Fruit fly (Drosophila melanogaster) whole organism, embryonic: ENCODE measurements around the gene cu.

Experiments used
- Adf1 ChIP-seq: fragments of 200-800 bp; sonication (Bioruptor generic); IDR thresholded peaks from 2 replicates; pipeline ENCODE4 v1.3.6; 2022; ENCODE audit warnings: missing biosample characterization, missing genetic modification characterization
- Bteb2 ChIP-seq: fragments of 200-800 bp; sonication (Bioruptor generic); optimal IDR thresholded peaks from 2 replicates; lab custom pipeline; 2016; ENCODE audit warnings: missing biosample characterization, missing genetic modification characterization
- CG11093 ChIP-seq: fragments of 200-800 bp; sonication (Bioruptor generic); IDR thresholded peaks from 3 replicates; pipeline ENCODE4 v1.3.6; 2022; ENCODE audit warnings: missing biosample characterization, missing genetic modification characterization
- CG12299 ChIP-seq: fragments of 200-800 bp; sonication (Bioruptor generic); optimal IDR thresholded peaks from 2 replicates; lab custom pipeline; 2018; ENCODE audit warnings: missing biosample characterization, mild to moderate bottlenecking, missing genetic modification characterization
- CG12391 ChIP-seq: fragments of 200-800 bp; sonication (Bioruptor generic); optimal IDR thresholded peaks from 3 replicates; lab custom pipeline; 2018; ENCODE audit warnings: missing biosample characterization, mild to moderate bottlenecking, missing genetic modification characterization, moderate library complexity
- CG13424 ChIP-seq: fragments of 200-800 bp; sonication (Bioruptor generic); optimal IDR thresholded peaks from 2 replicates; lab custom pipeline; 2019; ENCODE audit warnings: missing biosample characterization, mild to moderate bottlenecking, missing genetic modification characterization, moderate library complexity
- CG14441 ChIP-seq: fragments of 200-800 bp; sonication (Bioruptor generic); IDR thresholded peaks from 2 replicates; pipeline ENCODE4 v1.3.6; 2022; ENCODE audit warnings: missing biosample characterization, missing genetic modification characterization
- CG16813 ChIP-seq: fragments of 200-800 bp; sonication (Bioruptor generic); IDR thresholded peaks from 3 replicates; pipeline ENCODE4 v1.3.6; 2022; ENCODE audit warnings: missing biosample characterization, missing genetic modification characterization; ENCODE audit not compliant: partially characterized antibody
- CG17186 ChIP-seq: fragments of 200-800 bp; sonication (Bioruptor generic); optimal IDR thresholded peaks from 3 replicates; lab custom pipeline; 2017; ENCODE audit warnings: missing biosample characterization, missing genetic modification reagents, missing genetic modification characterization
- CG17802 ChIP-seq: fragments of 200-800 bp; sonication (Bioruptor generic); optimal IDR thresholded peaks from 2 replicates; lab custom pipeline; 2018; ENCODE audit warnings: missing biosample characterization, mild to moderate bottlenecking, missing genetic modification characterization, moderate library complexity
- CG17912 ChIP-seq: fragments of 200-800 bp; sonication (Bioruptor generic); optimal IDR thresholded peaks from 2 replicates; lab custom pipeline; 2018; ENCODE audit warnings: missing biosample characterization, mild to moderate bottlenecking, missing genetic modification characterization
- CG18476 ChIP-seq: fragments of 200-800 bp; sonication (Bioruptor generic); optimal IDR thresholded peaks from 2 replicates; lab custom pipeline; 2016; ENCODE audit warnings: missing biosample characterization, mild to moderate bottlenecking, missing genetic modification characterization
- CG2116 ChIP-seq: fragments of 200-800 bp; sonication (Bioruptor generic); optimal IDR thresholded peaks from 3 replicates; lab custom pipeline; 2018; ENCODE audit warnings: missing biosample characterization, mild to moderate bottlenecking, missing genetic modification characterization
- CG2202 ChIP-seq: fragments of 200-800 bp; sonication (Bioruptor generic); optimal IDR thresholded peaks from 2 replicates; lab custom pipeline; 2018; ENCODE audit warnings: missing biosample characterization, mild to moderate bottlenecking, missing genetic modification characterization
- CG31441 ChIP-seq: fragments of 200-800 bp; sonication (Bioruptor generic); IDR thresholded peaks from 2 replicates; pipeline ENCODE4 v1.3.6; 2022; ENCODE audit warnings: missing biosample characterization, missing genetic modification characterization
- CG34224 ChIP-seq: fragments of 200-800 bp; sonication (Bioruptor generic); IDR thresholded peaks from 3 replicates; pipeline ENCODE4 v1.3.6; 2022; ENCODE audit warnings: missing biosample characterization, missing genetic modification characterization; ENCODE audit not compliant: partially characterized antibody
- CG4424 ChIP-seq: fragments of 200-800 bp; sonication (Bioruptor generic); optimal IDR thresholded peaks from 3 replicates; lab custom pipeline; 2016; ENCODE audit warnings: missing biosample characterization, missing genetic modification characterization
- CG4707 ChIP-seq: fragments of 200-800 bp; sonication (Bioruptor generic); optimal IDR thresholded peaks from 2 replicates; lab custom pipeline; 2018; ENCODE audit warnings: missing biosample characterization, mild to moderate bottlenecking, missing genetic modification characterization, moderate library complexity
- CG4820 ChIP-seq: fragments of 200-800 bp; sonication (Bioruptor generic); optimal IDR thresholded peaks from 3 replicates; lab custom pipeline; 2016; ENCODE audit warnings: missing biosample characterization, missing genetic modification characterization
- CG4854 ChIP-seq: fragments of 200-800 bp; sonication (Bioruptor generic); optimal IDR thresholded peaks from 2 replicates; lab custom pipeline; 2016; ENCODE audit warnings: missing biosample characterization, missing genetic modification characterization, inconsistent platforms
- CG5245 ChIP-seq: fragments of 200-800 bp; sonication (Bioruptor generic); optimal IDR thresholded peaks from 3 replicates; lab custom pipeline; 2016; ENCODE audit warnings: missing biosample characterization, missing genetic modification characterization
- CG6254 ChIP-seq: fragments of 200-800 bp; sonication (Bioruptor generic); optimal IDR thresholded peaks from 3 replicates; lab custom pipeline; 2017; ENCODE audit warnings: mild to moderate bottlenecking, missing biosample characterization, missing genetic modification reagents, missing genetic modification characterization
- CG8765 ChIP-seq: fragments of 200-800 bp; sonication (Bioruptor generic); IDR thresholded peaks from 2 replicates; pipeline ENCODE4 v1.3.6; 2022; ENCODE audit warnings: missing biosample characterization, missing genetic modification characterization
- CG8924 ChIP-seq: fragments of 200-800 bp; optimal IDR thresholded peaks from 3 replicates; lab custom pipeline; 2019; ENCODE audit warnings: missing biosample characterization, mild to moderate bottlenecking, missing genetic modification characterization, moderate library complexity
- CG9609 ChIP-seq: fragments of 200-800 bp; sonication (Bioruptor generic); optimal IDR thresholded peaks from 3 replicates; lab custom pipeline; 2016; ENCODE audit warnings: missing biosample characterization, missing genetic modification characterization
- CTCF ChIP-seq: fragments of 200-800 bp; sonication (Bioruptor generic); optimal IDR thresholded peaks from 2 replicates; lab custom pipeline; 2017; ENCODE audit warnings: missing biosample characterization, mild to moderate bottlenecking, missing genetic modification characterization, moderate library complexity
- Camta ChIP-seq: fragments of 200-800 bp; sonication (Bioruptor generic); optimal IDR thresholded peaks from 2 replicates; lab custom pipeline; 2016; ENCODE audit warnings: missing biosample characterization, missing genetic modification characterization
- CkIIα-i1 ChIP-seq: fragments of 200-800 bp; sonication (Bioruptor generic); IDR thresholded peaks from 2 replicates; pipeline ENCODE4 v1.3.6; 2022; ENCODE audit warnings: missing biosample characterization, missing genetic modification characterization
- Deaf1 ChIP-seq: fragments of 200-800 bp; optimal IDR thresholded peaks from 3 replicates; lab custom pipeline; 2019; ENCODE audit warnings: missing biosample characterization, mild to moderate bottlenecking, missing genetic modification characterization, moderate library complexity
- Dfd ChIP-seq, 2 experiments: fragments of >200 bp; optimal IDR thresholded peaks; 2 replicates each; lab custom pipeline; 2017; ENCODE audit warnings: missing biosample characterization in 2 of 2, missing genetic modification characterization in 2 of 2
- Doc3 ChIP-seq: fragments of 200-800 bp; sonication (Bioruptor generic); IDR thresholded peaks from 3 replicates; pipeline ENCODE4 v1.3.6; 2022; ENCODE audit warnings: missing biosample characterization, missing genetic modification characterization; ENCODE audit not compliant: partially characterized antibody
- Fer1 ChIP-seq: fragments of 200-800 bp; sonication (Bioruptor generic); optimal IDR thresholded peaks from 2 replicates; lab custom pipeline; 2017; ENCODE audit warnings: missing biosample characterization, mild to moderate bottlenecking, missing genetic modification characterization
- H2.0 ChIP-seq: fragments of 200-800 bp; sonication (Bioruptor generic); IDR thresholded peaks from 2 replicates; pipeline ENCODE4 v1.3.6; 2022; ENCODE audit warnings: missing biosample characterization, missing genetic modification characterization
- Hr51 ChIP-seq, 2 experiments: fragments of 200-800 bp; sonication (Bioruptor generic); optimal IDR thresholded peaks; 2 replicates in 1 of 2; 3 replicates in 1 of 2; lab custom pipeline; 2016 to 2018; ENCODE audit warnings: missing biosample characterization in 2 of 2, missing genetic modification characterization in 2 of 2, mild to moderate bottlenecking in 1 of 2, moderate library complexity in 1 of 2
- MBD-R2 ChIP-seq: fragments of 200-800 bp; sonication (Bioruptor generic); IDR thresholded peaks from 2 replicates; pipeline ENCODE4 v1.3.6; 2022; ENCODE audit warnings: missing biosample characterization, missing genetic modification characterization
- Mes4 ChIP-seq: fragments of 200-800 bp; sonication (Bioruptor generic); optimal IDR thresholded peaks from 2 replicates; lab custom pipeline; 2016; ENCODE audit warnings: missing biosample characterization, missing genetic modification characterization
- Opbp ChIP-seq: fragments of 200-800 bp; sonication (Bioruptor generic); IDR thresholded peaks from 3 replicates; pipeline ENCODE4 v1.3.6; 2022; ENCODE audit warnings: missing biosample characterization, missing genetic modification characterization; ENCODE audit not compliant: partially characterized antibody
- Side ChIP-seq: fragments of 200-800 bp; sonication (Bioruptor generic); optimal IDR thresholded peaks from 2 replicates; lab custom pipeline; 2016; ENCODE audit warnings: missing biosample characterization, missing genetic modification characterization
- al ChIP-seq: fragments of 200-800 bp; sonication (Bioruptor generic); IDR thresholded peaks from 2 replicates; pipeline ENCODE4 v1.3.6; 2022; ENCODE audit warnings: missing biosample characterization, missing genetic modification characterization
- cato ChIP-seq: fragments of 200-800 bp; sonication (Bioruptor generic); optimal IDR thresholded peaks from 2 replicates; lab custom pipeline; 2016; ENCODE audit warnings: missing biosample characterization, missing genetic modification characterization, borderline replicate concordance
- danr ChIP-seq: fragments of 200-800 bp; sonication (Bioruptor generic); IDR thresholded peaks from 2 replicates; pipeline ENCODE4 v1.3.6; 2022; ENCODE audit warnings: missing biosample characterization, missing genetic modification characterization
- dpn ChIP-seq, 2 experiments: fragments of 200-800 bp; sonication (Bioruptor generic); optimal IDR thresholded peaks; 3 replicates each; lab custom pipeline; 2016; ENCODE audit warnings: missing biosample characterization in 2 of 2, missing genetic modification characterization in 2 of 2
- ewg ChIP-seq: fragments of 200-800 bp; sonication (Bioruptor generic); optimal IDR thresholded peaks from 3 replicates; lab custom pipeline; 2017; ENCODE audit warnings: mild to moderate bottlenecking, missing biosample characterization, missing genetic modification reagents, missing genetic modification characterization
- gsb ChIP-seq: fragments of 200-800 bp; sonication (Bioruptor generic); IDR thresholded peaks from 2 replicates; pipeline ENCODE4 v1.3.6; 2022; ENCODE audit warnings: missing biosample characterization, missing genetic modification characterization
- hb ChIP-seq: fragments of 200-800 bp; sonication (Bioruptor generic); IDR thresholded peaks from 3 replicates; pipeline ENCODE4 v1.3.6; 2022; ENCODE audit warnings: missing biosample characterization, missing genetic modification characterization; ENCODE audit not compliant: partially characterized antibody
- ro ChIP-seq: fragments of 200-800 bp; sonication (Bioruptor generic); IDR thresholded peaks from 2 replicates; pipeline ENCODE4 v1.3.6; 2022; ENCODE audit warnings: missing biosample characterization, missing genetic modification characterization
- salm ChIP-seq: fragments of 200-800 bp; sonication (Bioruptor generic); optimal IDR thresholded peaks from 2 replicates; lab custom pipeline; 2018; ENCODE audit warnings: missing biosample characterization, mild to moderate bottlenecking, missing genetic modification characterization
- seq ChIP-seq: fragments of 200-800 bp; sonication (Bioruptor generic); IDR thresholded peaks from 2 replicates; pipeline ENCODE4 v1.3.6; 2022; ENCODE audit warnings: missing biosample characterization, missing genetic modification characterization
- slbo ChIP-seq: fragments of 200-800 bp; sonication (Bioruptor generic); IDR thresholded peaks from 2 replicates; pipeline ENCODE4 v1.3.6; 2022; ENCODE audit warnings: missing biosample characterization, missing genetic modification characterization
- vnd ChIP-seq: fragments of 200-800 bp; sonication (Bioruptor generic); IDR thresholded peaks from 3 replicates; pipeline ENCODE4 v1.3.6; 2022; ENCODE audit warnings: missing biosample characterization, missing genetic modification characterization; ENCODE audit not compliant: partially characterized antibody

The cu gene

dm6 chr3R:11243951-11244660 lies 46.7 kb downstream of the cu start, which contains the start of the genes CG17734 and CG5214 (continued):
- TF ChIP-seq danr (GFP tag; lab: Robert Waterston, UW) (no peak), CG4707 (GFP tag; lab: Kevin White, UChicago) (no peak), CG17186 (GFP tag; lab: Kevin White, UChicago) (no peak), ro (no peak), CG4424 (peak; percentile 27), CG18476 (GFP tag; lab: Kevin White, UChicago) (no peak), Mes4 (GFP tag; lab: Kevin White, UChicago) (peak; percentile 17), CG12391 (tag; lab: Kevin White, UChicago) (no peak), CG13424 (tag; lab: Kevin White, UChicago) (peak; percentile 28), hb (GFP tag; lab: Robert Waterston, UW) (peak; percentile 30; the same call in 1 of the 3 replicates), CG17912 (no peak), Dfd (GFP tag; optimal IDR thresholded peaks at IDR 0.05; lab: Kevin White, UChicago) (no peak), Hr51 (GFP tag; optimal IDR thresholded peaks at IDR 0.05; lab: Kevin White, UChicago) (no peak), Side (no peak), CG12299 (tag; lab: Kevin White, UChicago) (no peak), CTCF (GFP tag; lab: Kevin White, UChicago) (peak; percentile 96), CG16813 (GFP tag; lab: Robert Waterston, UW) (no peak), Adf1 (peak; percentile 33; the same call in 1 of the 2 replicates), CG8924 (tag; lab: Kevin White, UChicago) (no peak), CG2202 (tag; lab: Kevin White, UChicago) (no peak), CG6254 (no peak), CG34224 (GFP tag; lab: Robert Waterston, UW) (peak; percentile 69), Deaf1 (tag; lab: Kevin White, UChicago) (peak; percentile 36), Fer1 (GFP tag; lab: Kevin White, UChicago) (no peak), ewg (GFP tag; lab: Kevin White, UChicago) (peak; percentile 21), gsb (no peak), CG11093 (GFP tag; lab: Robert Waterston, UW) (no peak), vnd (GFP tag; lab: Robert Waterston, UW) (peak; percentile 79; the same call in 2 of the 3 replicates), MBD-R2 (GFP tag; lab: Robert Waterston, UW) (peak; percentile 40; the same call in 1 of the 2 replicates), CG9609 (GFP tag; lab: Kevin White, UChicago) (peak; percentile 39), salm (tag; lab: Kevin White, UChicago) (no peak), al (GFP tag; lab: Robert Waterston, UW) (no peak), slbo (GFP tag; lab: Robert Waterston, UW) (no peak), cato (no peak), CG5245 (GFP tag; lab: Kevin White, UChicago) (peak; percentile 12), CkIIα-i1 (GFP tag; lab: Robert Waterston, UW) (no peak), dpn (GFP tag; optimal IDR thresholded peaks at IDR 0.05; lab: Kevin White, UChicago) (peak; percentile 0 to 54), CG17802 (tag; lab: Kevin White, UChicago) (no peak), seq (GFP tag; lab: Robert Waterston, UW) (no peak), CG14441 (GFP tag; lab: Robert Waterston, UW) (no peak), CG31441 (GFP tag; lab: Robert Waterston, UW) (peak; percentile 41; the same call in 1 of the 2 replicates), Doc3 (GFP tag; lab: Robert Waterston, UW) (peak; percentile 80), Camta (GFP tag; lab: Kevin White, UChicago) (peak; percentile 7), Bteb2 (no peak), CG2116 (GFP tag; lab: Kevin White, UChicago) (peak; percentile 41), CG4854 (peak; percentile 23), Opbp (GFP tag; lab: Robert Waterston, UW) (peak; percentile 69; the same call in 2 of the 3 replicates), CG4820 (GFP tag; lab: Kevin White, UChicago) (no peak), H2.0 (GFP tag; lab: Robert Waterston, UW) (no peak), CG8765 (GFP tag; lab: Robert Waterston, UW) (no peak)
